Fruit fly (Drosophila melanogaster): ENCODE results near the gene Gs1l.

DNA sequence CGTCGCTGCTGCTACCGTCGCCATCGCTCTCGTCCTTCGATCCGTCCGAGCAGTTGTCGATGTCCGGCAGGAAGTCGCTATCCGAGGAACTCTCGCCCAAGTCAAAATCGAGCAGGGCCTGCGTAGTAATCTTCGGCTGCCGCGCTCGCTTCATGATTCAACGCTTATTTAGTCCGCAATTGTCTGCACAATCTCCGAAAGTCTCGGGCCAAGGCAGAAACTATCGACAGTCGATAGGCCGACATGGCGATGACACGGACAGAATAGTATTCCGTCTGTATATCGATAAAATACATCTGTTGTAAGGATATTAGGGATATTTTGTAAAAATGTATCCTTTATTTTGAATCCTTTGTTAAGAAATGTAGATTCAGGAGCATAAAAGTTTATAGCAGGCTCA lies 3.8 kb downstream of the Gs1l start, which contains the start of gene CG15439:
- TF ChIP-seq ttk (optimal IDR thresholded peaks at IDR 0.05) (no peak), insv (optimal IDR thresholded peaks at IDR 0.05) (no peak), h (optimal IDR thresholded peaks at IDR 0.05) (no peak)

Measured in Kc167 (cell line).